Worm (Caenorhabditis elegans): ENCODE results near the gene srx-84.

The srx-84 gene

DNA sequence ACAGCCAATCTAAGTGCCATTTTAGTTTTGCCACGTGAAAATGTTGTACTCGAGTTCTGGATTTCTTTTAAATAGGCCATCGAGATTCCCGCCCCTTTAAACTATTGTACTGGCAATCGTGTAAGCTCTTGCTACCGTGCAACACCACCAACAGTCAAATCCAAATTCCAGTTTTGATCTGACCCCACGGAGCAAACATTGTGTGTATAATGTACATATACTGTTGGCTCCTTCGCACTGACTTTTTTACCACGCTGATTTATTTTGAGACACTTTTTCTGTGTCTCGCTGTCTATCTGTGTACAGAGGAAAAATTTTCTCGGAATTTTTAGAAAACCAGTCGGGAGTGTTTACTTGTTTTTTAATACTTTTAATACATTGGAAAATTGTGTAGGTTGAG, 11.1 kb downstream of the srx-84 start, which contains the start of gene piit-1:
piit-1 (minus strand) TSS at position 101 of the 400 bp plus-strand sequence.
- TF ChIP-seq unc-55 (GFP tag; optimal IDR thresholded peaks at IDR 0.05) (no peak), ceh-9 (tag; optimal IDR thresholded peaks at IDR 0.05) (no peak), tbx-2 (tag; optimal IDR thresholded peaks at IDR 0.05) (no peak), hlh-6 (tag; optimal IDR thresholded peaks at IDR 0.05) (no peak), ceh-2 (tag; optimal IDR thresholded peaks at IDR 0.05) (no peak), ref-2 (tag; optimal IDR thresholded peaks at IDR 0.05) (no peak), dmd-4 (tag; optimal IDR thresholded peaks at IDR 0.05; ENCODE audit: borderline replicate concordance) (no peak), K09A11.1 (tag; optimal IDR thresholded peaks at IDR 0.05; ENCODE audit: insufficient read depth) (no peak), nfya-1 (tag; optimal IDR thresholded peaks at IDR 0.05) (no peak), fkh-10 (GFP tag; optimal IDR thresholded peaks at IDR 0.05) (no peak), lin-11 (tag; optimal IDR thresholded peaks at IDR 0.05) (no peak)

- TF ChIP-seq pax-1 (tag; optimal IDR thresholded peaks at IDR 0.05) (peak; percentile 6), hlh-30 (tag; optimal IDR thresholded peaks at IDR 0.05; ENCODE audit: insufficient read depth) (peak; percentile 13), hlh-13 (GFP tag; optimal IDR thresholded peaks at IDR 0.05) (peak; percentile 5), fkh-10 (GFP tag; optimal IDR thresholded peaks at IDR 0.05) (peak; percentile 51), nhr-232 (tag; optimal IDR thresholded peaks at IDR 0.05) (peak; percentile 49), ceh-14 (tag; optimal IDR thresholded peaks at IDR 0.05) (peak; percentile 85), sox-4 (tag; optimal IDR thresholded peaks at IDR 0.05) (peak; percentile 88), ceh-6 (GFP tag; optimal IDR thresholded peaks at IDR 0.05) (peak; percentile 63), ceh-45 (GFP tag; IDR thresholded peaks at IDR 0.05) (peak; percentile 77), ref-2 (tag; optimal IDR thresholded peaks at IDR 0.05) (peak; percentile 73), ceh-48 (tag; optimal IDR thresholded peaks at IDR 0.05) (peak; percentile 17), fkh-6 (tag; optimal IDR thresholded peaks at IDR 0.05) (peak; percentile 54), madf-2 (tag; optimal IDR thresholded peaks at IDR 0.05) (peak; percentile 75), eyg-1 (tag; optimal IDR thresholded peaks at IDR 0.05) (peak; percentile 65), pag-3 (tag; optimal IDR thresholded peaks at IDR 0.05; ENCODE audit: borderline replicate concordance) (no peak), hlh-8 (tag; optimal IDR thresholded peaks at IDR 0.05) (peak; percentile 80), ztf-16 (tag; optimal IDR thresholded peaks at IDR 0.05) (peak; percentile 80), che-1 (tag; optimal IDR thresholded peaks at IDR 0.05) (peak; percentile 83), nfya-1 (tag; optimal IDR thresholded peaks at IDR 0.05) (peak; percentile 79), ttx-3 (tag; optimal IDR thresholded peaks at IDR 0.05) (peak; percentile 85), C38D4.7 (GFP tag; optimal IDR thresholded peaks at IDR 0.05) (peak; percentile 80), dve-1 (tag; optimal IDR thresholded peaks at IDR 0.05) (peak; percentile 1), pqm-1 (tag; optimal IDR thresholded peaks at IDR 0.05) (no peak), ceh-9 (tag; optimal IDR thresholded peaks at IDR 0.05) (peak; percentile 40), syd-9 (tag; optimal IDR thresholded peaks at IDR 0.05) (peak; percentile 62), sdc-2 (tag; optimal IDR thresholded peaks at IDR 0.05) (no peak), F13H6.1 (tag; optimal IDR thresholded peaks at IDR 0.05) (peak; percentile 59), zip-5 (tag; optimal IDR thresholded peaks at IDR 0.05) (peak; percentile 66), K09A11.1 (tag; optimal IDR thresholded peaks at IDR 0.05; ENCODE audit: insufficient read depth) (peak; percentile 79), elt-2 (tag; optimal IDR thresholded peaks at IDR 0.05) (peak; percentile 93), ceh-31 (tag; optimal IDR thresholded peaks at IDR 0.05) (peak; percentile 79), pat-9 (tag; optimal IDR thresholded peaks at IDR 0.05) (peak; percentile 74), ceh-24 (tag; optimal IDR thresholded peaks at IDR 0.05) (peak; percentile 44), C08G9.2 (tag; optimal IDR thresholded peaks at IDR 0.05) (peak; percentile 71), elt-4 (tag; optimal IDR thresholded peaks at IDR 0.05) (no peak), lim-6 (tag; optimal IDR thresholded peaks at IDR 0.05) (peak; percentile 66), npax-4 (tag; optimal IDR thresholded peaks at IDR 0.05) (peak; percentile 59), rnt-1 (tag; optimal IDR thresholded peaks at IDR 0.05) (peak; percentile 61), lin-11 (tag; optimal IDR thresholded peaks at IDR 0.05) (peak; percentile 66), sox-2 (GFP tag; IDR thresholded peaks at IDR 0.05) (peak; percentile 35; the same call in 1 of the 2 replicates), unc-42 (tag; optimal IDR thresholded peaks at IDR 0.05) (peak; percentile 42), unc-55 (GFP tag; optimal IDR thresholded peaks at IDR 0.05) (no peak), ahr-1 (tag; optimal IDR thresholded peaks at IDR 0.05) (peak; percentile 62), pros-1 (tag; optimal IDR thresholded peaks at IDR 0.05) (peak; percentile 20), ceh-19 (GFP tag; optimal IDR thresholded peaks at IDR 0.05) (peak; percentile 79), nhr-11 (tag; optimal IDR thresholded peaks at IDR 0.05) (no peak)
Observed at ce11 chrV:11610481-11610880, 11.6 kb downstream of the srx-84 start, which contains the start of gene sas-5. sas-5 (plus strand) TSS chrV:11610737.
